Fruit fly (Drosophila melanogaster): ENCODE data around the gene Mks1.

The Mks1 gene

dm6 chrX:12455891-12456290 lies 40.5 kb downstream of the Mks1 start:
- TF ChIP-seq OdsH (GFP tag; optimal IDR thresholded peaks at IDR 0.05) (no peak), fkh (GFP tag; optimal IDR thresholded peaks at IDR 0.05) (no peak), CG11902 (GFP tag; optimal IDR thresholded peaks at IDR 0.05) (no peak), CG32006 (GFP tag; optimal IDR thresholded peaks at IDR 0.05) (no peak), Ets21C (GFP tag; optimal IDR thresholded peaks at IDR 0.05) (no peak), CG4318 (GFP tag; optimal IDR thresholded peaks at IDR 0.05) (no peak), Ets96B (tag; optimal IDR thresholded peaks at IDR 0.05) (no peak), CG11294 (GFP tag; IDR thresholded peaks at IDR 0.05) (no peak), CG8319 (GFP tag; optimal IDR thresholded peaks at IDR 0.05) (no peak), dsx (GFP tag; optimal IDR thresholded peaks at IDR 0.05; ENCODE audit: poor library complexity, severe bottlenecking) (no peak), fd85E (GFP tag; optimal IDR thresholded peaks at IDR 0.05) (no peak), Lpt (GFP tag; optimal IDR thresholded peaks at IDR 0.05) (no peak), CG7368 (GFP tag; optimal IDR thresholded peaks at IDR 0.05) (no peak), esn (GFP tag; optimal IDR thresholded peaks at IDR 0.05) (no peak), CG6163 (GFP tag; IDR thresholded peaks at IDR 0.05) (no peak)

dm6 chrX:12454358-12454757 lies 42.0 kb downstream of the Mks1 start, which contains the start of gene CG15927:
CG15927 (plus strand) TSS chrX:12454729.
- TF ChIP-seq CG8632 (GFP tag; optimal IDR thresholded peaks at IDR 0.05) (no peak), pdm3 (GFP tag; optimal IDR thresholded peaks at IDR 0.05) (peak; percentile 13), esn (GFP tag; optimal IDR thresholded peaks at IDR 0.05) (no peak), Eip75B (GFP tag; optimal IDR thresholded peaks at IDR 0.05) (no peak), dsx (GFP tag; optimal IDR thresholded peaks at IDR 0.05; ENCODE audit: poor library complexity, severe bottlenecking) (no peak), dac (GFP tag; optimal IDR thresholded peaks at IDR 0.05) (no peak), vri (GFP tag; optimal IDR thresholded peaks at IDR 0.05) (no peak), Sox102F (GFP tag; optimal IDR thresholded peaks at IDR 0.05) (no peak), Eip78C (GFP tag) (peak; percentile 59), CG8119 (GFP tag; IDR thresholded peaks at IDR 0.05) (peak; percentile 59; the same call in 2 of the 3 replicates), Sox14 (GFP tag; optimal IDR thresholded peaks at IDR 0.05) (no peak), OdsH (GFP tag; optimal IDR thresholded peaks at IDR 0.05) (peak; percentile 16), CG16779 (tag; optimal IDR thresholded peaks at IDR 0.05) (no peak), eg (GFP tag; IDR thresholded peaks at IDR 0.05) (peak; percentile 46; the same call in 2 of the 3 replicates), cyc (GFP tag; optimal IDR thresholded peaks at IDR 0.05) (no peak), fd85E (GFP tag; optimal IDR thresholded peaks at IDR 0.05) (no peak), CG4318 (GFP tag; optimal IDR thresholded peaks at IDR 0.05) (no peak), achi (GFP tag; optimal IDR thresholded peaks at IDR 0.05) (no peak), Hr4 (GFP tag; optimal IDR thresholded peaks at IDR 0.05) (peak; percentile 64), salr (GFP tag; optimal IDR thresholded peaks at IDR 0.05) (no peak), Lpt (GFP tag; optimal IDR thresholded peaks at IDR 0.05) (no peak), Eip93F (GFP tag; optimal IDR thresholded peaks at IDR 0.05) (no peak), CG3919 (GFP tag; optimal IDR thresholded peaks at IDR 0.05) (no peak), Sox15 (GFP tag; optimal IDR thresholded peaks at IDR 0.05) (no peak), CG8319 (GFP tag; optimal IDR thresholded peaks at IDR 0.05) (no peak), Smox (GFP tag; optimal IDR thresholded peaks at IDR 0.05) (peak; percentile 13), CG15336 (GFP tag; IDR thresholded peaks at IDR 0.05) (peak; percentile 47; the same call in 1 of the 2 replicates), Ets21C (GFP tag; optimal IDR thresholded peaks at IDR 0.05) (no peak), topi (GFP tag; optimal IDR thresholded peaks at IDR 0.05) (no peak), acj6 (GFP tag; optimal IDR thresholded peaks at IDR 0.05) (peak; percentile 19), lz (GFP tag; optimal IDR thresholded peaks at IDR 0.05) (peak; percentile 6), Hr39 (GFP tag; optimal IDR thresholded peaks at IDR 0.05) (peak; percentile 13), CG32006 (GFP tag; optimal IDR thresholded peaks at IDR 0.05) (peak; percentile 46), CG31627 (GFP tag; optimal IDR thresholded peaks at IDR 0.05) (no peak), CG6163 (GFP tag; IDR thresholded peaks at IDR 0.05) (no peak), CG3032 (tag; optimal IDR thresholded peaks at IDR 0.05) (no peak), CG6854 (GFP tag; optimal IDR thresholded peaks at IDR 0.05) (no peak), Met (GFP tag; optimal IDR thresholded peaks at IDR 0.05) (peak; percentile 13), Gug (GFP tag; IDR thresholded peaks at IDR 0.05) (no peak), CG10631 (GFP tag; optimal IDR thresholded peaks at IDR 0.05) (peak; percentile 14), Ets96B (tag; optimal IDR thresholded peaks at IDR 0.05) (no peak), CG11294 (GFP tag; IDR thresholded peaks at IDR 0.05) (no peak), CG7368 (GFP tag; optimal IDR thresholded peaks at IDR 0.05) (no peak)
